Worm (Caenorhabditis elegans) whole organism, L4 larva: ENCODE data around the gene rga-1.

Experiments used
- D1046.2 ChIP-seq: fragments of 200-800 bp; sonication (Bioruptor generic); IDR thresholded peaks from 2 replicates; pipeline ENCODE4 v1.3.6; 2022; ENCODE audit warnings: missing genetic modification characterization, missing compliant biosample characterization
- F26F4.8 ChIP-seq: fragments of 200-800 bp; sonication (Bioruptor generic); conservative IDR thresholded peaks from 2 replicates; pipeline ENCODE4 v1.3.6; 2022; ENCODE audit warnings: missing genetic modification characterization, missing compliant biosample characterization
- F37D6.2 ChIP-seq: sonication (generic microtip); optimal IDR thresholded peaks from 2 replicates; lab custom pipeline; 2016; ENCODE audit warnings: mild to moderate bottlenecking, missing genetic modification characterization, missing compliant biosample characterization
- F44E2.7 ChIP-seq: fragments of 200-800 bp; sonication (Bioruptor generic); IDR thresholded peaks from 2 replicates; pipeline ENCODE4 v2.1.2; 2022; ENCODE audit warnings: missing genetic modification characterization, missing compliant biosample characterization
- Y5F2A.4 ChIP-seq: fragments of 200-800 bp; sonication (Bioruptor generic); optimal IDR thresholded peaks from 2 replicates; lab custom pipeline; 2018; ENCODE audit warnings: mild to moderate bottlenecking, missing genetic modification characterization, missing compliant biosample characterization
- Y75B8A.6 ChIP-seq: fragments of 200-800 bp; sonication (Bioruptor generic); IDR thresholded peaks from 2 replicates; pipeline ENCODE4 v1.3.6; 2022; ENCODE audit warnings: missing genetic modification reagents, missing genetic modification characterization, missing compliant biosample characterization
- ZK337.2 ChIP-seq: fragments of 200-800 bp; sonication (Bioruptor generic); IDR thresholded peaks from 2 replicates; pipeline ENCODE4 v1.3.6; 2022; ENCODE audit warnings: missing genetic modification reagents, missing genetic modification characterization, missing compliant biosample characterization
- aha-1 ChIP-seq: fragments of 150-350 bp; peaks from one replicate; lab custom pipeline; 2014; ENCODE audit warnings: missing biosample characterization, missing genetic modification characterization
- arid-1 ChIP-seq: fragments of 200-800 bp; sonication (Bioruptor generic); conservative IDR thresholded peaks from 2 replicates; pipeline ENCODE4 v1.3.6; 2022; ENCODE audit warnings: missing genetic modification reagents, missing genetic modification characterization, missing compliant biosample characterization
- ceh-28 ChIP-seq: fragments of 150-350 bp; optimal IDR thresholded peaks from 2 replicates; lab custom pipeline; 2014; ENCODE audit warnings: missing biosample characterization, missing genetic modification reagents, missing genetic modification characterization
- ceh-82 ChIP-seq: sonication (generic microtip); optimal IDR thresholded peaks from 2 replicates; lab custom pipeline; 2017; ENCODE audit warnings: missing biosample characterization, missing genetic modification characterization
- ces-1 ChIP-seq: fragments of 150-350 bp; sonication (generic microtip); optimal IDR thresholded peaks from 4 replicates; lab custom pipeline; 2014; ENCODE audit warnings: missing biosample characterization, missing genetic modification reagents, missing genetic modification characterization
- daf-16 ChIP-seq, 3 experiments: sonication (generic microtip); optimal IDR thresholded peaks; 2 replicates each; lab custom pipeline; 2016 to 2017; ENCODE audit warnings: missing genetic modification characterization in 3 of 3, missing genetic modification reagents in 3 of 3, mild to moderate bottlenecking in 2 of 3, missing compliant biosample characterization in 2 of 3, missing biosample characterization in 1 of 3, moderate library complexity in 1 of 3
- dmd-6 ChIP-seq: fragments of 200-800 bp; sonication (Bioruptor generic); IDR thresholded peaks from 2 replicates; pipeline ENCODE4 v1.3.6; 2022; ENCODE audit warnings: missing genetic modification reagents, missing genetic modification characterization, missing compliant biosample characterization
- dmd-8 ChIP-seq: fragments of 200-800 bp; sonication (Bioruptor generic); IDR thresholded peaks from 2 replicates; pipeline ENCODE4 v1.3.6; 2022; ENCODE audit warnings: missing genetic modification characterization, missing compliant biosample characterization
- dpl-1 ChIP-seq: fragments of 150-350 bp; optimal IDR thresholded peaks from 2 replicates; lab custom pipeline; 2014; ENCODE audit warnings: missing biosample characterization, missing genetic modification reagents, missing genetic modification characterization
- dve-1 ChIP-seq: sonication (generic microtip); optimal IDR thresholded peaks from 2 replicates; lab custom pipeline; 2017; ENCODE audit warnings: antibody characterized with exemption, mild to moderate bottlenecking, missing genetic modification characterization, missing compliant biosample characterization; ENCODE audit not compliant: insufficient read depth
- hlh-11 ChIP-seq: fragments of 200-800 bp; sonication (Bioruptor generic); optimal IDR thresholded peaks from 2 replicates; lab custom pipeline; 2018; ENCODE audit warnings: mild to moderate bottlenecking, missing genetic modification characterization, missing compliant biosample characterization
- hlh-30 ChIP-seq: sonication (generic microtip); optimal IDR thresholded peaks from 2 replicates; lab custom pipeline; 2017; ENCODE audit warnings: antibody characterized with exemption, mild to moderate bottlenecking, missing genetic modification characterization, missing compliant biosample characterization; ENCODE audit not compliant: insufficient read depth
- hmg-1.1 ChIP-seq: fragments of 200-800 bp; sonication (Bioruptor generic); IDR thresholded peaks from 2 replicates; pipeline ENCODE4 v1.3.6; 2022; ENCODE audit warnings: missing genetic modification reagents, missing genetic modification characterization, missing compliant biosample characterization
- jun-1 ChIP-seq: fragments of 150-350 bp; optimal IDR thresholded peaks from 2 replicates; lab custom pipeline; 2014; ENCODE audit warnings: missing biosample characterization, missing genetic modification reagents, missing genetic modification characterization
- lin-13 ChIP-seq: fragments of 150-350 bp; optimal IDR thresholded peaks from 2 replicates; lab custom pipeline; 2014; ENCODE audit warnings: missing biosample characterization, missing genetic modification reagents, missing genetic modification characterization
- lin-15B ChIP-seq: fragments of 150-350 bp; sonication (generic microtip); optimal IDR thresholded peaks from 3 replicates; lab custom pipeline; 2014; ENCODE audit warnings: missing biosample characterization, missing genetic modification characterization
- lin-38 ChIP-seq: fragments of 200-800 bp; sonication (Bioruptor generic); IDR thresholded peaks from 2 replicates; pipeline ENCODE4 v1.3.6; 2022; ENCODE audit warnings: missing genetic modification reagents, missing genetic modification characterization, missing compliant biosample characterization
- lin-39 ChIP-seq: fragments of 150-350 bp; optimal IDR thresholded peaks from 2 replicates; lab custom pipeline; 2014; ENCODE audit warnings: missing biosample characterization, missing genetic modification reagents, missing genetic modification characterization
- lsy-2 ChIP-seq, 2 experiments: fragments of 150-350 bp in 1 of 2; sonication (generic microtip) in 1 of 2; optimal IDR thresholded peaks; 2 replicates each; lab custom pipeline; 2014 to 2017; ENCODE audit warnings: missing biosample characterization in 2 of 2, missing genetic modification characterization in 2 of 2
- mdl-1 ChIP-seq, 2 experiments: fragments of 150-350 bp in 1 of 2; sonication (generic microtip) in 1 of 2; optimal IDR thresholded peaks; 2 replicates each; lab custom pipeline; 2014 to 2017; ENCODE audit warnings: missing biosample characterization in 2 of 2, missing genetic modification characterization in 2 of 2
- mep-1 ChIP-seq: fragments of 150-350 bp; sonication (generic microtip); optimal IDR thresholded peaks from 3 replicates; lab custom pipeline; 2014; ENCODE audit warnings: missing biosample characterization, missing genetic modification characterization
- mes-2 ChIP-seq: sonication (generic microtip); optimal IDR thresholded peaks from 2 replicates; lab custom pipeline; 2016; ENCODE audit warnings: missing genotype, mild to moderate bottlenecking, missing genetic modification characterization, missing compliant biosample characterization; ENCODE audit not compliant: poor library complexity, severe bottlenecking
- mxl-3 ChIP-seq: fragments of 200-800 bp; sonication (Bioruptor generic); optimal IDR thresholded peaks from 2 replicates; lab custom pipeline; 2018; ENCODE audit warnings: mild to moderate bottlenecking, missing genetic modification characterization, missing compliant biosample characterization
- nhr-10 ChIP-seq: fragments of 150-350 bp; optimal IDR thresholded peaks from 2 replicates; lab custom pipeline; 2014; ENCODE audit warnings: missing biosample characterization, missing genetic modification characterization
- nhr-102 ChIP-seq: sonication (generic microtip); optimal IDR thresholded peaks from 2 replicates; lab custom pipeline; 2016; ENCODE audit warnings: mild to moderate bottlenecking, missing genetic modification characterization, moderate library complexity, missing compliant biosample characterization
- nhr-25 ChIP-seq: sonication (generic microtip); optimal IDR thresholded peaks from 2 replicates; lab custom pipeline; 2017; ENCODE audit warnings: missing genetic modification characterization, mild to moderate bottlenecking, missing compliant biosample characterization, antibody characterized with exemption, moderate library complexity, borderline replicate concordance; ENCODE audit not compliant: insufficient read depth
- nhr-28 ChIP-seq: fragments of 150-350 bp; optimal IDR thresholded peaks from 2 replicates; lab custom pipeline; 2014; ENCODE audit warnings: missing biosample characterization, missing genetic modification characterization
- nhr-48 ChIP-seq: sonication (generic microtip); optimal IDR thresholded peaks from 2 replicates; lab custom pipeline; 2016; ENCODE audit warnings: mild to moderate bottlenecking, missing genetic modification characterization, missing compliant biosample characterization
- nhr-6 ChIP-seq: fragments of 150-350 bp; optimal IDR thresholded peaks from 2 replicates; lab custom pipeline; 2014; ENCODE audit warnings: missing biosample characterization, missing genetic modification characterization
- nhr-77 ChIP-seq: fragments of 150-350 bp; optimal IDR thresholded peaks from 2 replicates; lab custom pipeline; 2014; ENCODE audit warnings: missing biosample characterization, missing genetic modification characterization
- rbr-2 ChIP-seq: sonication (generic microtip); optimal IDR thresholded peaks from 2 replicates; lab custom pipeline; 2016; ENCODE audit warnings: missing genotype, missing genetic modification characterization, missing compliant biosample characterization
- tag-97 ChIP-seq: fragments of 200-800 bp; sonication (Bioruptor generic); IDR thresholded peaks from 2 replicates; pipeline ENCODE4 v1.3.6; 2022; ENCODE audit warnings: missing genetic modification characterization, missing compliant biosample characterization
- unc-130 ChIP-seq: sonication (generic microtip); optimal IDR thresholded peaks from 2 replicates; lab custom pipeline; 2016; ENCODE audit warnings: missing genetic modification reagents, missing genetic modification characterization, missing compliant biosample characterization
- unc-62 ChIP-seq, 3 experiments: fragments of 150-350 bp in 1 of 3; sonication (generic microtip); optimal IDR thresholded peaks in 2 of 3; peaks in 1 of 3; 1 replicate in 1 of 3; 2 replicates in 2 of 3; lab custom pipeline; 2014 to 2017; ENCODE audit warnings: missing biosample characterization in 3 of 3, missing genetic modification characterization in 3 of 3, missing genetic modification reagents in 3 of 3, missing genotype in 1 of 3
- zfp-2 ChIP-seq: sonication (generic microtip); optimal IDR thresholded peaks from 2 replicates; lab custom pipeline; 2016; ENCODE audit warnings: mild to moderate bottlenecking, missing genetic modification characterization, missing compliant biosample characterization

Gene rga-1

ce11 chrII:11492843-11493242 is 28.1 kb downstream of the rga-1 start, which contains the start of gene hacl-1:
TSS of gene hacl-1 (minus strand) at chrII:11492963.
- peak; percentile 34 for TF ChIP-seq mes-2
- TF ChIP-seq aha-1: peak; percentile 59
- TF ChIP-seq lsy-2 (tag; optimal IDR thresholded peaks at IDR 0.05; lab: Kevin White, UChicago): peak in 1 of 2 experiments; percentile 56
- TF ChIP-seq lin-38 (GFP tag; lab: Robert Waterston, UW): no peak
- no peak for TF ChIP-seq F44E2.7 (GFP tag; lab: Robert Waterston, UW)
- no peak for TF ChIP-seq dmd-8 (GFP tag; lab: Robert Waterston, UW)
- TF ChIP-seq mep-1 (tag; lab: Kevin White, UChicago): peak; percentile 41
- TF ChIP-seq nhr-28 (tag; lab: Kevin White, UChicago): peak; percentile 46
- no peak for TF ChIP-seq Y75B8A.6 (GFP tag; lab: Robert Waterston, UW)
- peak; percentile 9 for TF ChIP-seq nhr-77 (tag; lab: Kevin White, UChicago)
- no peak for TF ChIP-seq unc-130 (GFP tag; lab: Kevin White, UChicago)
- TF ChIP-seq dmd-6 (GFP tag; lab: Robert Waterston, UW): peak; percentile 64
- no peak for TF ChIP-seq daf-16 (GFP tag; optimal IDR thresholded peaks at IDR 0.05; lab: Kevin White, UChicago)
- TF ChIP-seq daf-16 (tag; optimal IDR thresholded peaks at IDR 0.05; lab: Kevin White, UChicago): peak; percentile 19
- TF ChIP-seq unc-62 (GFP tag; optimal IDR thresholded peaks at IDR 0.05 in 1 of 2; lab: Kevin White, UChicago): peak in 1 of 2 experiments; percentile 69
- TF ChIP-seq unc-62 (tag; optimal IDR thresholded peaks at IDR 0.05; lab: Kevin White, UChicago): no peak
- TF ChIP-seq nhr-25 (tag; lab: Kevin White, UChicago): peak; percentile 1
- TF ChIP-seq lin-15B (tag; lab: Kevin White, UChicago): no peak
- no peak for TF ChIP-seq arid-1 (GFP tag; lab: Robert Waterston, UW)
- peak; percentile 48 for TF ChIP-seq nhr-48 (tag; lab: Kevin White, UChicago)
- TF ChIP-seq Y5F2A.4: no peak
- 0 out of 2 replicates have a peak, but pooled peaks have one; percentile 7 for TF ChIP-seq hmg-1.1
- no peak for TF ChIP-seq ceh-82 (tag; lab: Kevin White, UChicago)
- no peak for TF ChIP-seq nhr-6 (tag; lab: Kevin White, UChicago)
- TF ChIP-seq hlh-30 (tag; lab: Kevin White, UChicago): peak; percentile 43
- no peak for TF ChIP-seq ceh-28 (tag; lab: Kevin White, UChicago)
- TF ChIP-seq lin-13 (GFP tag; lab: Kevin White, UChicago): peak; percentile 15
- TF ChIP-seq F26F4.8 (GFP tag; lab: Robert Waterston, UW): no peak
- TF ChIP-seq rbr-2: no peak
- TF ChIP-seq D1046.2 (GFP tag; lab: Robert Waterston, UW): no peak
- peak; percentile 28 for TF ChIP-seq nhr-102 (tag; lab: Kevin White, UChicago)
- TF ChIP-seq ZK337.2 (GFP tag; lab: Robert Waterston, UW): no peak
- TF ChIP-seq zfp-2: no peak
- no peak for TF ChIP-seq tag-97 (GFP tag; lab: Robert Waterston, UW)
- TF ChIP-seq lin-39 (tag; lab: Kevin White, UChicago): no peak
- peak; percentile 35 for TF ChIP-seq jun-1 (tag; lab: Kevin White, UChicago)
- TF ChIP-seq nhr-10 (tag; lab: Kevin White, UChicago): no peak
- TF ChIP-seq ces-1 (GFP tag; lab: Kevin White, UChicago): no peak
- TF ChIP-seq dve-1 (tag; lab: Kevin White, UChicago): peak; percentile 71
- no peak for TF ChIP-seq mxl-3 (GFP tag; lab: Kevin White, UChicago)
- TF ChIP-seq hlh-11 (tag; lab: Kevin White, UChicago): peak; percentile 57

DNA sequence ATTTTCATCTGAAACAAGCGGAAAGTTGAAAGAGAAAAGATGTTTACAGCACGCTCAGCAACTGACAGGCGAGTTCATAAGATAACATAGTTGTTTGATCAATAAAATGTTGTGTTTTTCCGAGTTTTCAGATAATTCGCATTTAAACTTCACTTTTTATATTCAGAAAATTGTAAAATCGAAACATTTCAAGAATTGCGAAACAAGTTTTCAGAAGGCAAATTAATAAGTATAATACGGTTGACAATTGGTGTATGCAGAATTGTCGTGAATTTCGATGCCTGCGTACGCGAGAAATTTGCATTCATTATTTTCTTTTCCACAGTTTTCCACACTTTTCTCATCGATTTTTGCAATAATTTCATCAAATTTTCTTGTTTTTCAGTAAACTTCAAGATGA is 30.6 kb downstream of the rga-1 start, which contains the start of the genes ooc-3 and B0334.4:
ooc-3 (minus strand) TSS at position 15 of the 400 bp plus-strand sequence.
B0334.4 (plus strand) TSS at position 386 of the 400 bp plus-strand sequence.
- TF ChIP-seq mes-2: peak; percentile 26
- no peak for TF ChIP-seq mdl-1 (tag; optimal IDR thresholded peaks at IDR 0.05; lab: Kevin White, UChicago)
- TF ChIP-seq F37D6.2 (tag; lab: Kevin White, UChicago): no peak
- TF ChIP-seq daf-16 (GFP tag; optimal IDR thresholded peaks at IDR 0.05; lab: Kevin White, UChicago): no peak
- peak; percentile 64 for TF ChIP-seq daf-16 (tag; optimal IDR thresholded peaks at IDR 0.05; lab: Kevin White, UChicago)
- peak in 1 of 2 experiments; percentile 94 for TF ChIP-seq lsy-2 (tag; optimal IDR thresholded peaks at IDR 0.05; lab: Kevin White, UChicago)
- peak; percentile 7 for TF ChIP-seq hlh-30 (tag; lab: Kevin White, UChicago)
- TF ChIP-seq dpl-1 (GFP tag; lab: Kevin White, UChicago): peak; percentile 42
